Worm (Caenorhabditis elegans): Measurements from ENCODE around the gene T05A7.6.
A peak's percentile ranks its signal among the peaks of the same experiment; 100 is the strongest.

T05A7.6 gene

ce11 chrII:4665359-4665758 is 6.2 kb downstream of the T05A7.6 start, which contains the start of gene T05A7.11:
Gene T05A7.11, minus strand, starts transcription at chrII:4665459.
- no peak for TF ChIP-seq unc-120 (tag; optimal IDR thresholded peaks at IDR 0.05; ENCODE audit: poor library complexity, severe bottlenecking)
- no peak for TF ChIP-seq lin-13 (tag; optimal IDR thresholded peaks at IDR 0.05)
- TF ChIP-seq blmp-1 (tag; optimal IDR thresholded peaks at IDR 0.05) = no peak
- TF ChIP-seq nhr-12 (tag; optimal IDR thresholded peaks at IDR 0.05) = no peak
- no peak for TF ChIP-seq nhr-237 (tag; optimal IDR thresholded peaks at IDR 0.05)
- no peak for TF ChIP-seq snpc-4 (tag; optimal IDR thresholded peaks at IDR 0.05)
- no peak for TF ChIP-seq unc-39 (tag; optimal IDR thresholded peaks at IDR 0.05)
- no peak for TF ChIP-seq bed-3 (GFP tag; optimal IDR thresholded peaks at IDR 0.05)
- TF ChIP-seq hlh-1 (tag; optimal IDR thresholded peaks at IDR 0.05) = no peak
- no peak for TF ChIP-seq lin-32 (GFP tag; optimal IDR thresholded peaks at IDR 0.05)
- no peak for TF ChIP-seq flh-1 (GFP tag; optimal IDR thresholded peaks at IDR 0.05)
- no peak for TF ChIP-seq mls-2 (tag; optimal IDR thresholded peaks at IDR 0.05)
- TF ChIP-seq unc-62 (GFP tag; optimal IDR thresholded peaks at IDR 0.05) = no peak
- no peak for TF ChIP-seq elt-3 (tag; optimal IDR thresholded peaks at IDR 0.05)
- TF ChIP-seq pha-4 (tag; optimal IDR thresholded peaks at IDR 0.05) = no peak
- TF ChIP-seq tbx-8 (GFP tag; optimal IDR thresholded peaks at IDR 0.05) = no peak
- TF ChIP-seq cnd-1 (tag; optimal IDR thresholded peaks at IDR 0.05) = no peak
- TF ChIP-seq ham-2 (GFP tag; optimal IDR thresholded peaks at IDR 0.05) = no peak
- TF ChIP-seq ztf-11 (tag; optimal IDR thresholded peaks at IDR 0.05) = no peak

ce11 chrII:4663186-4663585 is 8.4 kb downstream of the T05A7.6 start, which contains the start of gene T05A7.12:
Gene T05A7.12, minus strand, starts transcription at chrII:4663286.
- TF ChIP-seq cnd-1 (tag; optimal IDR thresholded peaks at IDR 0.05) (no peak), blmp-1 (tag; optimal IDR thresholded peaks at IDR 0.05) (no peak), tbx-8 (GFP tag; optimal IDR thresholded peaks at IDR 0.05) (no peak), lin-32 (GFP tag; optimal IDR thresholded peaks at IDR 0.05) (no peak), nhr-237 (tag; optimal IDR thresholded peaks at IDR 0.05) (no peak), snpc-4 (tag; optimal IDR thresholded peaks at IDR 0.05) (no peak), bed-3 (GFP tag; optimal IDR thresholded peaks at IDR 0.05) (no peak), ztf-11 (tag; optimal IDR thresholded peaks at IDR 0.05) (no peak), elt-1 (tag; optimal IDR thresholded peaks at IDR 0.05; ENCODE audit: borderline replicate concordance, insufficient read depth) (no peak), elt-3 (tag; optimal IDR thresholded peaks at IDR 0.05) (no peak), ceh-43 (GFP tag; optimal IDR thresholded peaks at IDR 0.05) (no peak), zip-8 (tag; optimal IDR thresholded peaks at IDR 0.05) (no peak), nhr-76 (tag; optimal IDR thresholded peaks at IDR 0.05) (no peak), mls-2 (tag; optimal IDR thresholded peaks at IDR 0.05) (no peak), hlh-1 (tag; optimal IDR thresholded peaks at IDR 0.05) (no peak), ceh-83 (GFP tag; optimal IDR thresholded peaks at IDR 0.05) (no peak), unc-120 (tag; optimal IDR thresholded peaks at IDR 0.05; ENCODE audit: poor library complexity, severe bottlenecking) (no peak), ham-2 (GFP tag; optimal IDR thresholded peaks at IDR 0.05) (no peak), ceh-39 (tag; optimal IDR thresholded peaks at IDR 0.05) (no peak), mep-1 (tag; optimal IDR thresholded peaks at IDR 0.05) (no peak)

ce11 chrII:4661278-4661677 is 10.3 kb downstream of the T05A7.6 start, which contains the start of gene T05A7.13:
Gene T05A7.13, minus strand, starts transcription at chrII:4661378.
- no peak for TF ChIP-seq lin-32 (GFP tag; optimal IDR thresholded peaks at IDR 0.05)
- TF ChIP-seq unc-120 (tag; optimal IDR thresholded peaks at IDR 0.05; ENCODE audit: poor library complexity, severe bottlenecking) = no peak
- no peak for TF ChIP-seq nhr-76 (tag; optimal IDR thresholded peaks at IDR 0.05)
- peak; percentile 46 for TF ChIP-seq hlh-1 (tag; optimal IDR thresholded peaks at IDR 0.05)
- no peak for TF ChIP-seq ceh-43 (GFP tag; optimal IDR thresholded peaks at IDR 0.05)

- TF ChIP-seq unc-39 (tag; optimal IDR thresholded peaks at IDR 0.05) (no peak), ceh-43 (GFP tag; optimal IDR thresholded peaks at IDR 0.05) (no peak), ceh-39 (tag; optimal IDR thresholded peaks at IDR 0.05) (no peak), tbx-8 (GFP tag; optimal IDR thresholded peaks at IDR 0.05) (no peak)
Measured at ce11 chrII:4658245-4658644, 13.3 kb downstream of the T05A7.6 start.

- no peak for TF ChIP-seq mab-5 (tag; optimal IDR thresholded peaks at IDR 0.05)
- no peak for TF ChIP-seq zip-8 (tag; optimal IDR thresholded peaks at IDR 0.05)
- no peak for TF ChIP-seq blmp-1 (tag; optimal IDR thresholded peaks at IDR 0.05)
- TF ChIP-seq sem-2 (GFP tag; optimal IDR thresholded peaks at IDR 0.05) = no peak
- no peak for TF ChIP-seq elt-3 (tag; optimal IDR thresholded peaks at IDR 0.05)
- no peak for TF ChIP-seq M03D4.4 (tag; optimal IDR thresholded peaks at IDR 0.05)
Measured at ce11 chrII:4657370-4657769, 14.2 kb downstream of the T05A7.6 start.

ce11 chrII:4655834-4656233 is 15.8 kb downstream of the T05A7.6 start, which contains the start of gene fut-6:
Gene fut-6, minus strand, starts transcription at chrII:4655934.
- no peak for TF ChIP-seq unc-62 (GFP tag; optimal IDR thresholded peaks at IDR 0.05)
- no peak for TF ChIP-seq nhr-76 (tag; optimal IDR thresholded peaks at IDR 0.05)
- no peak for TF ChIP-seq lsy-2 (tag; optimal IDR thresholded peaks at IDR 0.05)
- TF ChIP-seq ceh-83 (GFP tag; optimal IDR thresholded peaks at IDR 0.05) = no peak
- TF ChIP-seq pha-4 (tag; optimal IDR thresholded peaks at IDR 0.05) = no peak
- TF ChIP-seq nhr-12 (tag; optimal IDR thresholded peaks at IDR 0.05) = no peak
- no peak for TF ChIP-seq ham-2 (GFP tag; optimal IDR thresholded peaks at IDR 0.05)
- TF ChIP-seq ces-1 (GFP tag; optimal IDR thresholded peaks at IDR 0.05) = no peak

Data from whole organism, mixed stage, embryonic.